Worm (Caenorhabditis elegans): Measurements from ENCODE around the gene cyn-3.

- TF ChIP-seq unc-39 (tag; optimal IDR thresholded peaks at IDR 0.05) = no peak
- TF ChIP-seq ceh-9 (tag; optimal IDR thresholded peaks at IDR 0.05) = no peak
- no peak for TF ChIP-seq nhr-12 (tag; optimal IDR thresholded peaks at IDR 0.05)
Measured at ce11 chrV:15150176-15150575, 39.6 kb upstream of the cyn-3 start.

Data from whole organism, L3 larva.